Worm (Caenorhabditis elegans) whole organism, L2 larva: Measurements from ENCODE around the gene Y102A5C.27.

Source experiments
- ceh-82 ChIP-seq: fragments of 150-350 bp; optimal IDR thresholded peaks from 2 replicates; lab custom pipeline; 2014; ENCODE audit warnings: missing biosample characterization, missing genetic modification characterization
- egl-27 ChIP-seq: sonication (generic microtip); optimal IDR thresholded peaks from 3 replicates; lab custom pipeline; 2017; ENCODE audit warnings: missing biosample characterization, missing genetic modification reagents, missing genetic modification characterization
- elt-3 ChIP-seq: sonication (generic microtip); optimal IDR thresholded peaks from 2 replicates; lab custom pipeline; 2017; ENCODE audit warnings: missing biosample characterization, missing genetic modification characterization
- gmeb-1 ChIP-seq: fragments of 150-350 bp; optimal IDR thresholded peaks from 2 replicates; lab custom pipeline; 2014; ENCODE audit warnings: missing biosample characterization, missing genetic modification characterization
- mbf-1 ChIP-seq: sonication (generic microtip); optimal IDR thresholded peaks from 2 replicates; lab custom pipeline; 2017; ENCODE audit warnings: missing biosample characterization, missing genetic modification characterization
- nhr-129 ChIP-seq: fragments of 150-350 bp; optimal IDR thresholded peaks from 2 replicates; lab custom pipeline; 2014; ENCODE audit warnings: missing biosample characterization, missing genetic modification characterization
- skn-1 ChIP-seq: sonication (generic microtip); optimal IDR thresholded peaks from 2 replicates; lab custom pipeline; 2017; ENCODE audit warnings: missing biosample characterization, missing genetic modification characterization
- unc-62 ChIP-seq: fragments of 150-350 bp; optimal IDR thresholded peaks from 2 replicates; lab custom pipeline; 2014; ENCODE audit warnings: missing biosample characterization, missing genetic modification reagents, missing genetic modification characterization

ce11 chrV:17021361-17021760 lies 32.8 kb upstream of the Y102A5C.27 start, which contains the start of gene F49H6.12:
- TF ChIP-seq elt-3 (tag; lab: Kevin White, UChicago) (no peak), unc-62 (GFP tag; lab: Kevin White, UChicago) (no peak), nhr-129 (tag; lab: Kevin White, UChicago) (no peak), ceh-82 (tag; lab: Kevin White, UChicago) (no peak), gmeb-1 (tag; lab: Kevin White, UChicago) (no peak), mbf-1 (tag; lab: Kevin White, UChicago) (no peak), egl-27 (tag; lab: Kevin White, UChicago) (no peak), skn-1 (no peak)
